Worm (Caenorhabditis elegans): Measurements from ENCODE around the gene F45E10.2.

The F45E10.2 gene

ce11 chrII:11076550-11076949, 21.4 kb upstream of the F45E10.2 start:
- TF ChIP-seq him-1 (tag; optimal IDR thresholded peaks at IDR 0.05) (no peak), W03F9.2 (tag; optimal IDR thresholded peaks at IDR 0.05) (no peak), dao-5 (tag; optimal IDR thresholded peaks at IDR 0.05) (no peak)

ce11 chrII:11072565-11072964, 17.4 kb upstream of the F45E10.2 start:
- TF ChIP-seq W03F9.2 (tag; optimal IDR thresholded peaks at IDR 0.05) (no peak), dao-5 (tag; optimal IDR thresholded peaks at IDR 0.05) (no peak), him-1 (tag; optimal IDR thresholded peaks at IDR 0.05) (no peak)

- TF ChIP-seq W03F9.2 (tag; optimal IDR thresholded peaks at IDR 0.05) (no peak), him-1 (tag; optimal IDR thresholded peaks at IDR 0.05) (no peak), dao-5 (tag; optimal IDR thresholded peaks at IDR 0.05) (no peak)
Measured at ce11 chrII:11064191-11064695, 9.1 kb upstream of the F45E10.2 start.

ce11 chrII:11057256-11057655, 2.1 kb upstream of the F45E10.2 start:
- TF ChIP-seq dao-5 (tag; optimal IDR thresholded peaks at IDR 0.05), result no peak
- no peak for TF ChIP-seq W03F9.2 (tag; optimal IDR thresholded peaks at IDR 0.05)
- TF ChIP-seq him-1 (tag; optimal IDR thresholded peaks at IDR 0.05), result no peak

- TF ChIP-seq W03F9.2 (tag; optimal IDR thresholded peaks at IDR 0.05) (no peak), him-1 (tag; optimal IDR thresholded peaks at IDR 0.05) (no peak), dao-5 (tag; optimal IDR thresholded peaks at IDR 0.05) (no peak)
Measured at ce11 chrII:11052526-11052925, 2.6 kb downstream of the F45E10.2 start.

- TF ChIP-seq him-1 (tag; optimal IDR thresholded peaks at IDR 0.05) (no peak), W03F9.2 (tag; optimal IDR thresholded peaks at IDR 0.05) (peak; percentile 55), dao-5 (tag; optimal IDR thresholded peaks at IDR 0.05) (no peak)
Measured at ce11 chrII:11050678-11051077, 4.4 kb downstream of the F45E10.2 start.

- no peak for TF ChIP-seq W03F9.2 (tag; optimal IDR thresholded peaks at IDR 0.05)
Measured at ce11 chrII:11049876-11050275, 5.2 kb downstream of the F45E10.2 start, which contains the start of the genes sdhd-1 and ilkp-1. sdhd-1 (minus strand) TSS chrII:11049913. ilkp-1 (plus strand) TSS chrII:11050255.

ce11 chrII:11048930-11049329, 6.2 kb downstream of the F45E10.2 start, which contains the start of gene F33A8.4:
F33A8.4 (minus strand) TSS chrII:11049030.
- no peak for TF ChIP-seq him-1 (tag; optimal IDR thresholded peaks at IDR 0.05)
- TF ChIP-seq W03F9.2 (tag; optimal IDR thresholded peaks at IDR 0.05), result no peak
- no peak for TF ChIP-seq dao-5 (tag; optimal IDR thresholded peaks at IDR 0.05)

ce11 chrII:11045872-11046271, 9.3 kb downstream of the F45E10.2 start, which contains the start of gene col-83:
col-83 (minus strand) TSS chrII:11045972.
- no peak for TF ChIP-seq W03F9.2 (tag; optimal IDR thresholded peaks at IDR 0.05)
- no peak for TF ChIP-seq him-1 (tag; optimal IDR thresholded peaks at IDR 0.05)
- no peak for TF ChIP-seq dao-5 (tag; optimal IDR thresholded peaks at IDR 0.05)

ce11 chrII:11044193-11044568, 10.9 kb downstream of the F45E10.2 start:
- TF ChIP-seq W03F9.2 (tag; optimal IDR thresholded peaks at IDR 0.05), result no peak
- TF ChIP-seq dao-5 (tag; optimal IDR thresholded peaks at IDR 0.05), result no peak
- TF ChIP-seq him-1 (tag; optimal IDR thresholded peaks at IDR 0.05), result no peak

- no peak for TF ChIP-seq W03F9.2 (tag; optimal IDR thresholded peaks at IDR 0.05)
- TF ChIP-seq him-1 (tag; optimal IDR thresholded peaks at IDR 0.05), result no peak
- TF ChIP-seq dao-5 (tag; optimal IDR thresholded peaks at IDR 0.05), result no peak
Measured at ce11 chrII:11043546-11044192, 11.5 kb downstream of the F45E10.2 start.

ce11 chrII:11042878-11043331, 12.2 kb downstream of the F45E10.2 start:
- TF ChIP-seq dao-5 (tag; optimal IDR thresholded peaks at IDR 0.05) (no peak), W03F9.2 (tag; optimal IDR thresholded peaks at IDR 0.05) (no peak), him-1 (tag; optimal IDR thresholded peaks at IDR 0.05) (peak; percentile 68)

ce11 chrII:11041846-11042262, 13.3 kb downstream of the F45E10.2 start:
- TF ChIP-seq him-1 (tag; optimal IDR thresholded peaks at IDR 0.05) (peak; percentile 12), W03F9.2 (tag; optimal IDR thresholded peaks at IDR 0.05) (no peak)

ce11 chrII:11041027-11041426, 14.1 kb downstream of the F45E10.2 start, which contains the start of gene cey-1:
cey-1 (minus strand) TSS chrII:11041206.
- TF ChIP-seq W03F9.2 (tag; optimal IDR thresholded peaks at IDR 0.05) (no peak), dao-5 (tag; optimal IDR thresholded peaks at IDR 0.05) (no peak)

ce11 chrII:11040140-11040539, 15.0 kb downstream of the F45E10.2 start:
- TF ChIP-seq dao-5 (tag; optimal IDR thresholded peaks at IDR 0.05) (no peak), W03F9.2 (tag; optimal IDR thresholded peaks at IDR 0.05) (no peak), him-1 (tag; optimal IDR thresholded peaks at IDR 0.05) (no peak)

Measured in whole organism, L4/young adult.